Worm (Caenorhabditis elegans) whole organism, midembryonic: Measurements from ENCODE around the gene kin-2.

Experiments
- T22C8.4 ChIP-seq: fragments of 200-800 bp; sonication (Bioruptor generic); IDR thresholded peaks from 2 replicates; pipeline ENCODE4 v1.3.6; 2022; ENCODE audit warnings: missing genetic modification characterization, missing compliant biosample characterization
- cog-1 ChIP-seq: sonication (generic microtip); optimal IDR thresholded peaks from 2 replicates; lab custom pipeline; 2016; ENCODE audit warnings: missing genetic modification characterization, missing compliant biosample characterization
- flt-1 ChIP-seq: fragments of 200-800 bp; sonication (Bioruptor generic); IDR thresholded peaks from 2 replicates; pipeline ENCODE4 v1.3.6; 2022; ENCODE audit warnings: missing genetic modification characterization, missing compliant biosample characterization
- klf-2 ChIP-seq: fragments of 200-800 bp; sonication (Bioruptor generic); conservative IDR thresholded peaks from 2 replicates; pipeline ENCODE4 v1.3.6; 2022; ENCODE audit warnings: missing genetic modification reagents, missing genetic modification characterization, missing compliant biosample characterization
- tab-1 ChIP-seq: fragments of 200-800 bp; sonication (Bioruptor generic); IDR thresholded peaks from 2 replicates; pipeline ENCODE4 v1.3.6; 2022; ENCODE audit warnings: missing genetic modification characterization, missing compliant biosample characterization
- ztf-23 ChIP-seq: fragments of 200-800 bp; sonication (Bioruptor generic); IDR thresholded peaks from 2 replicates; pipeline ENCODE4 v1.3.6; 2022; ENCODE audit warnings: missing genetic modification reagents, missing genetic modification characterization, missing compliant biosample characterization
- ztf-29 ChIP-seq: fragments of 200-800 bp; sonication (Bioruptor generic); IDR thresholded peaks from 2 replicates; pipeline ENCODE4 v1.3.6; 2022; ENCODE audit warnings: missing genetic modification reagents, missing genetic modification characterization, missing compliant biosample characterization

ce11 chrX:5981698-5982097 lies 4.0 kb upstream of the kin-2 start:
- no peak for TF ChIP-seq tab-1 (GFP tag; lab: Robert Waterston, UW)
- no peak for TF ChIP-seq ztf-23 (GFP tag; lab: Robert Waterston, UW)
- TF ChIP-seq ztf-29: no peak
- no peak for TF ChIP-seq flt-1 (GFP tag; lab: Robert Waterston, UW)
- TF ChIP-seq cog-1 (tag; lab: Kevin White, UChicago): no peak
- TF ChIP-seq klf-2 (GFP tag; lab: Robert Waterston, UW): no peak
- no peak for TF ChIP-seq T22C8.4 (GFP tag; lab: Robert Waterston, UW)
